Fruit fly (Drosophila melanogaster) whole organism, wandering third instar larva: Measurements from ENCODE around the gene TrissinR.

ENCODE experiments used
- Abd-B ChIP-seq: fragments of >200 bp; optimal IDR thresholded peaks from 2 replicates; lab custom pipeline; 2017; ENCODE audit warnings: missing biosample characterization, missing genetic modification characterization
- CG32264 ChIP-seq: fragments of 200-800 bp; sonication (Bioruptor generic); optimal IDR thresholded peaks from 2 replicates; lab custom pipeline; 2016; ENCODE audit warnings: missing biosample characterization, missing genetic modification characterization
- CG9705 ChIP-seq: fragments of 200-800 bp; sonication (Bioruptor generic); optimal IDR thresholded peaks from 2 replicates; lab custom pipeline; 2018; ENCODE audit warnings: missing biosample characterization, mild to moderate bottlenecking, missing genetic modification characterization
- CrebA ChIP-seq: fragments of 200-800 bp; sonication (Bioruptor generic); optimal IDR thresholded peaks from 2 replicates; lab custom pipeline; 2016; ENCODE audit warnings: missing biosample characterization, mild to moderate bottlenecking, missing genetic modification characterization, borderline replicate concordance
- Dfd ChIP-seq: fragments of >200 bp; optimal IDR thresholded peaks from 2 replicates; lab custom pipeline; 2017; ENCODE audit warnings: missing biosample characterization, missing genetic modification characterization
- Dif ChIP-seq: fragments of 200-275, 200-300 bp; sonication (Bioruptor generic); optimal IDR thresholded peaks from 2 replicates; lab custom pipeline; 2018; ENCODE audit warnings: missing biosample characterization, missing genetic modification characterization; ENCODE audit not compliant: partially characterized antibody
- Hnf4 ChIP-seq: fragments of 200-800 bp; sonication (Bioruptor generic); optimal IDR thresholded peaks from 2 replicates; lab custom pipeline; 2016; ENCODE audit warnings: missing biosample characterization, mild to moderate bottlenecking, missing genetic modification characterization
- Hr78 ChIP-seq: fragments of >200 bp; optimal IDR thresholded peaks from 2 replicates; lab custom pipeline; 2017; ENCODE audit warnings: missing biosample characterization, missing genetic modification characterization
- Hr83 ChIP-seq: fragments of 200-300 bp; sonication (Bioruptor generic); optimal IDR thresholded peaks from 2 replicates; lab custom pipeline; 2016; ENCODE audit warnings: missing biosample characterization, mild to moderate bottlenecking, missing genetic modification characterization, moderate library complexity; ENCODE audit not compliant: poor library complexity, severe bottlenecking
- Jra ChIP-seq: sonication (Bioruptor generic); optimal IDR thresholded peaks from 2 replicates; lab custom pipeline; 2016; ENCODE audit warnings: missing biosample characterization, missing genetic modification characterization
- N ChIP-seq: fragments of >200 bp; optimal IDR thresholded peaks from 2 replicates; lab custom pipeline; 2018; ENCODE audit warnings: missing biosample characterization, missing external identifiers, missing genetic modification characterization
- OdsH ChIP-seq: fragments of 200-800 bp; sonication (Bioruptor generic); optimal IDR thresholded peaks from 2 replicates; lab custom pipeline; 2016; ENCODE audit warnings: missing biosample characterization, mild to moderate bottlenecking, missing genetic modification characterization
- Rel ChIP-seq, 2 experiments: fragments of 200-800 bp; sonication (Bioruptor generic) in 1 of 2; optimal IDR thresholded peaks; 2 replicates in 1 of 2; 3 replicates in 1 of 2; lab custom pipeline; 2016 to 2019; ENCODE audit warnings: mild to moderate bottlenecking in 2 of 2, missing biosample characterization in 2 of 2, missing genetic modification characterization in 2 of 2, moderate library complexity in 1 of 2
- Sp1 ChIP-seq: fragments of 200-800 bp; sonication (Bioruptor generic); optimal IDR thresholded peaks from 3 replicates; lab custom pipeline; 2019; ENCODE audit warnings: missing biosample characterization, mild to moderate bottlenecking, missing genetic modification characterization, moderate library complexity
- Vsx2 ChIP-seq: fragments of 200-300, 225-300 bp; sonication (Bioruptor generic); optimal IDR thresholded peaks from 2 replicates; lab custom pipeline; 2018; ENCODE audit warnings: missing biosample characterization, missing genetic modification characterization; ENCODE audit not compliant: partially characterized antibody
- br ChIP-seq: fragments of 200-800 bp; sonication (Bioruptor generic); optimal IDR thresholded peaks from 2 replicates; lab custom pipeline; 2016; ENCODE audit warnings: missing biosample characterization, missing genetic modification characterization
- dmrt93B ChIP-seq: fragments of 200-800 bp; sonication (Bioruptor generic); optimal IDR thresholded peaks from 2 replicates; lab custom pipeline; 2018; ENCODE audit warnings: missing biosample characterization, mild to moderate bottlenecking, missing genetic modification characterization
- dsf ChIP-seq: sonication (Bioruptor generic); optimal IDR thresholded peaks from 2 replicates; lab custom pipeline; 2016; ENCODE audit warnings: missing biosample characterization, missing genetic modification characterization, borderline replicate concordance
- ey ChIP-seq: fragments of 200-800 bp; sonication (Bioruptor generic); optimal IDR thresholded peaks from 2 replicates; lab custom pipeline; 2016; ENCODE audit warnings: missing biosample characterization, missing genetic modification characterization
- foxo ChIP-seq, 2 experiments: fragments of 200-800 bp; sonication (Bioruptor generic); optimal IDR thresholded peaks; 2 replicates in 1 of 2; 3 replicates in 1 of 2; lab custom pipeline; 2016 to 2017; ENCODE audit warnings: missing biosample characterization in 2 of 2, missing genetic modification characterization in 2 of 2
- fru ChIP-seq: fragments of 200-800 bp; sonication (Bioruptor generic); optimal IDR thresholded peaks from 3 replicates; lab custom pipeline; 2016; ENCODE audit warnings: missing biosample characterization, mild to moderate bottlenecking, missing genetic modification characterization
- h ChIP-seq: fragments of 200-800 bp; sonication (Bioruptor generic); optimal IDR thresholded peaks from 3 replicates; lab custom pipeline; 2016; ENCODE audit warnings: missing biosample characterization, mild to moderate bottlenecking, missing genetic modification characterization
- lola ChIP-seq: fragments of >200 bp; optimal IDR thresholded peaks from 2 replicates; lab custom pipeline; 2017; ENCODE audit warnings: missing biosample characterization, missing genetic modification characterization
- psq ChIP-seq: fragments of 200-800 bp; sonication (Bioruptor generic); optimal IDR thresholded peaks from 3 replicates; lab custom pipeline; 2017; ENCODE audit warnings: missing biosample characterization, mild to moderate bottlenecking, missing genetic modification characterization, moderate library complexity
- rgr ChIP-seq: fragments of 200-800 bp; sonication (Bioruptor generic); optimal IDR thresholded peaks from 3 replicates; lab custom pipeline; 2016; ENCODE audit warnings: missing biosample characterization, mild to moderate bottlenecking, missing genetic modification characterization
- sv ChIP-seq: fragments of 200-800 bp; sonication (Bioruptor generic); optimal IDR thresholded peaks from 3 replicates; lab custom pipeline; 2016; ENCODE audit warnings: missing biosample characterization, missing genetic modification characterization
- tai ChIP-seq: sonication (Bioruptor generic); optimal IDR thresholded peaks from 2 replicates; lab custom pipeline; 2016; ENCODE audit warnings: missing biosample characterization, missing genetic modification characterization
- woc ChIP-seq: sonication (Bioruptor generic); optimal IDR thresholded peaks from 2 replicates; lab custom pipeline; 2016; ENCODE audit warnings: missing biosample characterization, mild to moderate bottlenecking, missing genetic modification characterization

Gene TrissinR

DNA sequence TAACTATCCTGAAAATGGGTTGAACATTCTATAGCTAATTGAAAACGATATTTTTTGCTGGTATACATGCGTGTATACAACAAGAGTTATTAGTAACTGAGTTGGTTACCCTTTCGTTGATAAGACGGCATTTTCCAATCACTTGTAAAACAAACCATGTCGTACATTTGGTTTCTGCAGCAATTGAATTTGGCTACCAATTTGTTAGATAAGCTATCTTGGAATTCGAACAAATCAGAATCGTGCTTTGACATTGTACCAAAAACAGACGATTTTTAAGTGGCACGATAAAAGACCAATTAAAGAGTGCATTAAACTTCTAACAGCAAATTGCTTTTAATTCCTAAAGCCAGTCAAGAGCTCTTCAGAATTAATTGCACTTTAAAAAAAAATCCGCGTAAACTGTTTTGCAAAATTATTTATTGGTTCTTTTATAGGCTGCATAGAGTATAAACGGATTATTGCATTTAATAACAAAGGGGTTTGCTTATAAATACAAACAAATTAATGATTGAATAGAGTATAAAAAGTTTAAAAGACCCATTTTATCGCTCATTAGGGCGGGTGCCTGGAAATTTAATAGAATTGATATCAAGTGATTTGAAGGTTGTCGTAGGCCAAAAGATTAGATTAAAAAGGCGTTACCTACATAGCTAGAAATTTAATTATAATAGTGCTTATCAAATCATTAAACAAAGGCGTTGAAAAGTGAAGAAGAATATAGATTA is 32.8 kb upstream of the TrissinR start:
- peak; percentile 18 for TF ChIP-seq fru (GFP tag; lab: Kevin White, UChicago)
- TF ChIP-seq Dfd = no peak
- peak; percentile 44 for TF ChIP-seq h
- TF ChIP-seq, all 38 proteins: peak for 2

dm6 chr2L:5793098-5793497 is 30.7 kb upstream of the TrissinR start:
- no peak for TF ChIP-seq Rel (GFP tag; optimal IDR thresholded peaks at IDR 0.05; lab: Kevin White, UChicago)
- no peak for TF ChIP-seq Rel (tag; optimal IDR thresholded peaks at IDR 0.05; lab: Kevin White, UChicago)
- TF ChIP-seq CG9705 = no peak
- no peak for TF ChIP-seq fru (GFP tag; lab: Kevin White, UChicago)
- TF ChIP-seq lola (GFP tag; lab: Kevin White, UChicago) = no peak
- TF ChIP-seq woc (GFP tag; lab: Kevin White, UChicago) = no peak
- no peak for TF ChIP-seq foxo (GFP tag; optimal IDR thresholded peaks at IDR 0.05; lab: Kevin White, UChicago)
- no peak for TF ChIP-seq Hr83 (GFP tag; lab: Kevin White, UChicago)
- no peak for TF ChIP-seq Jra
- no peak for TF ChIP-seq br (GFP tag; lab: Kevin White, UChicago)
- no peak for TF ChIP-seq CG32264 (GFP tag; lab: Kevin White, UChicago)
- TF ChIP-seq tai (GFP tag; lab: Kevin White, UChicago) = no peak
- TF ChIP-seq Hr78 = no peak
- TF ChIP-seq, all 38 proteins: peak for 0

DNA sequence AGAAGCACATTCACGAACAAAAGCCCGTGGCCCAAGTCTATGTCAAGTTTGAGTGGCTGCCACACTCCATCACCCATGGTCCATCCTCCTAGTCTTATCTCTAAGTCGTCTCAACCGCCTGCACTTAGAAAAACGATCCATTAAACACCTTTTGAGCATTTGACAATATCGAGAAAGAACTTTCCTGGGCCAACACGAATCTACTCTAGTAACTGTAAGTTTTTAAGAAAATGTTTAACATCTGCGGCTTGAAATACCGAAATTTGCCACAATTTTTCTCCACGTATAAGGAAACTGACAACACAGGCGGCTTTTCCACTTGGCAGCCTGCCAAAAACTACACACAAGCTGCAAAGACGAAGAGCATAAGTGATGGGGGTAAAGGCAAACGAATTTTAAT is 28.6 kb upstream of the TrissinR start:
- TF ChIP-seq lola (GFP tag; lab: Kevin White, UChicago) = no peak
- no peak for TF ChIP-seq dmrt93B (GFP tag; lab: Kevin White, UChicago)
- no peak for TF ChIP-seq fru (GFP tag; lab: Kevin White, UChicago)
- TF ChIP-seq sv = no peak
- TF ChIP-seq Vsx2 (GFP tag; lab: Kevin White, UChicago) = no peak
- no peak for TF ChIP-seq CrebA (GFP tag; lab: Kevin White, UChicago)
- no peak for TF ChIP-seq N
- no peak for TF ChIP-seq br (GFP tag; lab: Kevin White, UChicago)
- TF ChIP-seq Rel (GFP tag; optimal IDR thresholded peaks at IDR 0.05; lab: Kevin White, UChicago) = no peak
- no peak for TF ChIP-seq Rel (tag; optimal IDR thresholded peaks at IDR 0.05; lab: Kevin White, UChicago)
- TF ChIP-seq rgr = no peak
- no peak for TF ChIP-seq psq (GFP tag; lab: Kevin White, UChicago)
- TF ChIP-seq tai (GFP tag; lab: Kevin White, UChicago) = no peak
- TF ChIP-seq Hnf4 = no peak

dm6 chr2L:5797977-5798376 is 25.8 kb upstream of the TrissinR start:
- TF ChIP-seq CG9705 = no peak
- TF ChIP-seq sv = peak; percentile 35
- no peak for TF ChIP-seq Dif
- TF ChIP-seq, all 38 proteins: peak for 1

DNA sequence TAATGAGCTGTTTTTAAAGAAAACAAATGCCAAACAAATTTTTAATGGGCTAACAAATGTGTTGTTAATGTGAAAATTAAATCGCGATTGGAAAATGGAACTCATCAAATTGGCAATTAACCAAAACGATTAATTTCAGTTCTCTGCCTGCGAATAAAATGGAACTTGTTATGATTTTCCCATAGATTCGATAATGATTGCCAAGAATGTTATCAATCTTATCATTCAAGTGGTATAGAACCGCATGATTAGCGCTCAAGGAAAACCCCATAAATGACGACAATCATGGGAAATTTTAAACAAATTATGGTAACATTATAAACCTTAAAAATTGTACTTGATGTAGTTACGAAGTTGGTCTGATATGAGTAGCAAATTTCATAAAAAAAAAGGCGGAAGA is 25.2 kb upstream of the TrissinR start:
- TF ChIP-seq h (no peak), N (no peak), Sp1 (no peak), ey (GFP tag; lab: Kevin White, UChicago) (no peak), sv (no peak), woc (GFP tag; lab: Kevin White, UChicago) (no peak), Dfd (no peak), Hnf4 (no peak), CrebA (GFP tag; lab: Kevin White, UChicago) (no peak), OdsH (GFP tag; lab: Kevin White, UChicago) (no peak), Hr83 (GFP tag; lab: Kevin White, UChicago) (no peak), Jra (no peak), fru (GFP tag; lab: Kevin White, UChicago) (no peak), Abd-B (GFP tag; lab: Kevin White, UChicago) (no peak), lola (GFP tag; lab: Kevin White, UChicago) (no peak), dsf (no peak), Rel (GFP tag; optimal IDR thresholded peaks at IDR 0.05; lab: Kevin White, UChicago) (no peak), Rel (tag; optimal IDR thresholded peaks at IDR 0.05; lab: Kevin White, UChicago) (no peak)
